Worm (Caenorhabditis elegans): ENCODE measurements around the gene F26G1.15.

DNA sequence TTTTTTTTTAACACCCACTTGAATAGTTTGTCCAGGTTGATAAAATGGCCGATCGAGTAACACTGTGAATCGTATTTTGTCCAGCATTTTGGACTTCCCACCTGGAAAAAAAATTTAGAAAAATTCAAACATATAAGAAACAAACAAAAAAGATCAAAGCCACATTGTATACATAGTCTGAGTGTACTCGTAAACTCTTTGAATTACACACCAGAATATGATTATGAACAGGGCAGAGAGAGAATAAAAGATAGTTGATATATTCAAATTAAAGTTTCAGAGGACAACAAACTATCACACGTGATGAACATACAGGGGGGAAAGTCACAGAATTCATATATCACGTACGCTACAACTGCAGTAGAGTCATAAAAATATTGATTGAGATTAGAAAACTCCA, 23.8 kb upstream of the F26G1.15 start, which contains the start of gene ttm-2:
- TF ChIP-seq mab-5 (tag; optimal IDR thresholded peaks at IDR 0.05) (no peak), skn-1 (tag; optimal IDR thresholded peaks at IDR 0.05) (no peak), aly-2 (tag; optimal IDR thresholded peaks at IDR 0.05) (no peak), nhr-237 (tag; optimal IDR thresholded peaks at IDR 0.05) (no peak), ama-1 (optimal IDR thresholded peaks at IDR 0.05) (no peak), dmd-4 (tag; optimal IDR thresholded peaks at IDR 0.05) (no peak), lsy-2 (tag; optimal IDR thresholded peaks at IDR 0.05) (no peak), ZK546.5 (tag; optimal IDR thresholded peaks at IDR 0.05) (no peak), unc-55 (GFP tag; optimal IDR thresholded peaks at IDR 0.05) (no peak), elt-1 (tag; optimal IDR thresholded peaks at IDR 0.05) (no peak), mdl-1 (tag; optimal IDR thresholded peaks at IDR 0.05) (no peak), nhr-77 (tag; optimal IDR thresholded peaks at IDR 0.05) (no peak)

All from whole organism, L2 larva.